Worm (Caenorhabditis elegans) whole organism, early embryonic: ENCODE measurements around the gene sri-47.

Source experiments
- F13C5.2 ChIP-seq: sonication (generic microtip); optimal IDR thresholded peaks from 2 replicates; lab custom pipeline; 2017; ENCODE audit warnings: mild to moderate bottlenecking, missing genetic modification characterization, inconsistent platforms, missing compliant biosample characterization
- aly-1 ChIP-seq: sonication (generic microtip); optimal IDR thresholded peaks from 2 replicates; lab custom pipeline; 2016; ENCODE audit warnings: missing genetic modification characterization, missing compliant biosample characterization
- ama-1 ChIP-seq: fragments of 150-350 bp; optimal IDR thresholded peaks from 2 replicates; lab custom pipeline; 2014
- ets-7 ChIP-seq: sonication (generic microtip); optimal IDR thresholded peaks from 2 replicates; lab custom pipeline; 2016; ENCODE audit warnings: missing genotype, missing genetic modification characterization, missing compliant biosample characterization
- flt-1 ChIP-seq: fragments of 200-800 bp; sonication (Bioruptor generic); IDR thresholded peaks from 2 replicates; pipeline ENCODE4 v1.3.6; 2022; ENCODE audit warnings: missing genetic modification characterization, missing compliant biosample characterization
- hmg-4 ChIP-seq: fragments of 200-800 bp; sonication (Bioruptor generic); optimal IDR thresholded peaks from 2 replicates; lab custom pipeline; 2018; ENCODE audit warnings: mild to moderate bottlenecking, missing genetic modification characterization, missing compliant biosample characterization
- hnd-1 ChIP-seq: sonication (generic microtip); optimal IDR thresholded peaks from 2 replicates; lab custom pipeline; 2016; ENCODE audit warnings: missing genetic modification characterization, missing compliant biosample characterization
- pes-1 ChIP-seq: fragments of 200-800 bp; sonication (Bioruptor generic); IDR thresholded peaks from 2 replicates; pipeline ENCODE4 v1.3.6; 2022; ENCODE audit warnings: missing genetic modification reagents, missing genetic modification characterization, missing compliant biosample characterization
- tbx-37 ChIP-seq: fragments of 200-800 bp; sonication (Bioruptor generic); conservative IDR thresholded peaks from 2 replicates; pipeline ENCODE4 v1.3.6; 2022; ENCODE audit warnings: missing genetic modification reagents, missing genetic modification characterization, missing compliant biosample characterization

DNA sequence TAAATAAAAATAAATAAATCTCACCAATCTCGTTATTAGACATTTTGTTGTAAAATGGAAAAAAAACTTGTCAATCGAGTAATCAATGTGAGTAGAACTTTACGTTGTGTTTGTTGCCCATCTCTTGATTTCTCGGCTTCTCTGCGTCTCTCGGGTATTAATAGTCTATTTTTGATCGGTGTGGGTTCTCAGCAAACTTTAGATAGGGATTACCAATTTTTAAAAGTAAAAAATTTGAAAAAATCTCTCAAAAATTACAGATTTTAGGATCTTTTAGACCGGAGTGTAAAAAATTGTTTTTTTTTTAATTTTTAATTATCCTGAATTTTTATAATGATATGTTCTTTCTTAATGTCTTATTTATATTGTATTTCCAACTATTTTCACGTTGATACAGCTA is 19.3 kb upstream of the sri-47 start, which contains the start of gene F22E5.21:
- no peak for TF ChIP-seq pes-1 (GFP tag; lab: Robert Waterston, UW)
- TF ChIP-seq tbx-37 = no peak
- no peak for TF ChIP-seq aly-1
- no peak for TF ChIP-seq hnd-1
- TF ChIP-seq F13C5.2 (tag; lab: Kevin White, UChicago) = no peak
- TF ChIP-seq flt-1 = no peak
- no peak for TF ChIP-seq ets-7 (tag; lab: Kevin White, UChicago)
- no peak for TF ChIP-seq hmg-4
- TF ChIP-seq ama-1 (lab: Kevin White, UChicago) = no peak
